Worm (Caenorhabditis elegans) whole organism, L3 larva: ENCODE measurements around the gene nlp-59.

ENCODE experiments used
- ceh-82 ChIP-seq: fragments of 150-350 bp; optimal IDR thresholded peaks from 2 replicates; lab custom pipeline; 2014; ENCODE audit warnings: missing biosample characterization, missing genetic modification characterization
- egl-27 ChIP-seq: sonication (generic microtip); optimal IDR thresholded peaks from 4 replicates; lab custom pipeline; 2017; ENCODE audit warnings: missing biosample characterization, missing genetic modification reagents, missing genetic modification characterization
- eor-1 ChIP-seq, 2 experiments: fragments of 150-350 bp; optimal IDR thresholded peaks; 2 replicates each; lab custom pipeline; 2014 to 2018; ENCODE audit warnings: missing biosample characterization in 2 of 2, missing genetic modification characterization in 2 of 2
- fos-1 ChIP-seq: fragments of 150-350 bp; optimal IDR thresholded peaks from 2 replicates; lab custom pipeline; 2014; ENCODE audit warnings: missing biosample characterization, missing genetic modification characterization
- lin-39 ChIP-seq: fragments of 150-350 bp; optimal IDR thresholded peaks from 2 replicates; lab custom pipeline; 2018; ENCODE audit warnings: missing biosample characterization, missing genetic modification reagents, missing genetic modification characterization
- mdl-1 ChIP-seq: fragments of 150-350 bp; optimal IDR thresholded peaks from 2 replicates; lab custom pipeline; 2014; ENCODE audit warnings: missing biosample characterization, missing genetic modification characterization
- nhr-77 ChIP-seq: fragments of 150-350 bp; optimal IDR thresholded peaks from 2 replicates; lab custom pipeline; 2014; ENCODE audit warnings: missing biosample characterization, missing genetic modification characterization
- tbx-2 ChIP-seq: sonication (generic microtip); optimal IDR thresholded peaks from 2 replicates; lab custom pipeline; 2016; ENCODE audit warnings: mild to moderate bottlenecking, missing genetic modification characterization, missing compliant biosample characterization

- TF ChIP-seq eor-1 (tag; optimal IDR thresholded peaks at IDR 0.05; lab: Kevin White, UChicago) (no peak), mdl-1 (no peak), nhr-77 (no peak), lin-39 (tag; lab: Kevin White, UChicago) (no peak), ceh-82 (no peak), egl-27 (tag; lab: Kevin White, UChicago) (no peak), tbx-2 (tag; lab: Kevin White, UChicago) (no peak), fos-1 (no peak)
These were observed 8.7 kb downstream of the nlp-59 start, which contains the start of gene xbx-1 for ce11 chrV:14979937-14980336.
